Worm (Caenorhabditis elegans) whole organism, L3 larva: Measurements from ENCODE around the gene B0303.16.

Experiments used
- R02D3.7 ChIP-seq: fragments of 150-350 bp; optimal IDR thresholded peaks from 2 replicates; lab custom pipeline; 2014; ENCODE audit warnings: missing biosample characterization, missing genetic modification characterization
- ZK546.5 ChIP-seq: sonication (generic microtip); optimal IDR thresholded peaks from 2 replicates; lab custom pipeline; 2017; ENCODE audit warnings: missing biosample characterization, missing genetic modification characterization
- ama-1 ChIP-seq: fragments of 150-350 bp; optimal IDR thresholded peaks from 2 replicates; lab custom pipeline; 2018
- ceh-16 ChIP-seq: sonication (generic microtip); optimal IDR thresholded peaks from 2 replicates; lab custom pipeline; 2017; ENCODE audit warnings: missing biosample characterization, missing genetic modification characterization
- ceh-28 ChIP-seq: fragments of 150-350 bp; optimal IDR thresholded peaks from 2 replicates; lab custom pipeline; 2014; ENCODE audit warnings: missing biosample characterization, missing genetic modification reagents, missing genetic modification characterization
- ceh-82 ChIP-seq: fragments of 150-350 bp; optimal IDR thresholded peaks from 2 replicates; lab custom pipeline; 2014; ENCODE audit warnings: missing biosample characterization, missing genetic modification characterization
- daf-12 ChIP-seq: fragments of 150-350 bp; optimal IDR thresholded peaks from 2 replicates; lab custom pipeline; 2014; ENCODE audit warnings: missing biosample characterization, missing genetic modification reagents, missing genetic modification characterization
- egl-27 ChIP-seq: sonication (generic microtip); optimal IDR thresholded peaks from 4 replicates; lab custom pipeline; 2017; ENCODE audit warnings: missing biosample characterization, missing genetic modification reagents, missing genetic modification characterization
- egl-5 ChIP-seq: fragments of 150-350 bp; optimal IDR thresholded peaks from 2 replicates; lab custom pipeline; 2017; ENCODE audit warnings: missing biosample characterization, missing genetic modification reagents, missing genetic modification characterization, inconsistent platforms
- elt-1 ChIP-seq: fragments of 150-350 bp; optimal IDR thresholded peaks from 2 replicates; lab custom pipeline; 2014; ENCODE audit warnings: missing biosample characterization, missing genetic modification characterization
- elt-2 ChIP-seq: sonication (generic microtip); optimal IDR thresholded peaks from 2 replicates; lab custom pipeline; 2016; ENCODE audit warnings: missing genetic modification reagents, mild to moderate bottlenecking, missing genetic modification characterization, missing compliant biosample characterization
- elt-3 ChIP-seq, 3 experiments: fragments of 150-350 bp in 1 of 3; sonication (generic microtip) in 2 of 3; optimal IDR thresholded peaks; 2 replicates in 2 of 3; 4 replicates in 1 of 3; lab custom pipeline; 2014 to 2017; ENCODE audit warnings: missing biosample characterization in 3 of 3, missing genetic modification characterization in 3 of 3
- eor-1 ChIP-seq, 2 experiments: fragments of 150-350 bp; optimal IDR thresholded peaks; 2 replicates each; lab custom pipeline; 2014 to 2018; ENCODE audit warnings: missing biosample characterization in 2 of 2, missing genetic modification characterization in 2 of 2
- fkh-10 ChIP-seq: sonication (generic microtip); optimal IDR thresholded peaks from 2 replicates; lab custom pipeline; 2017; ENCODE audit warnings: missing biosample characterization, missing genetic modification reagents, missing genetic modification characterization
- fkh-2 ChIP-seq: fragments of 150-350 bp; optimal IDR thresholded peaks from 2 replicates; lab custom pipeline; 2014; ENCODE audit warnings: missing biosample characterization, missing genetic modification reagents, missing genetic modification characterization
- fos-1 ChIP-seq: fragments of 150-350 bp; optimal IDR thresholded peaks from 2 replicates; lab custom pipeline; 2014; ENCODE audit warnings: missing biosample characterization, missing genetic modification characterization
- hmg-11 ChIP-seq: sonication (generic microtip); optimal IDR thresholded peaks from 2 replicates; lab custom pipeline; 2016; ENCODE audit warnings: missing genetic modification characterization, missing compliant biosample characterization
- jun-1 ChIP-seq: fragments of 150-350 bp; optimal IDR thresholded peaks from 2 replicates; lab custom pipeline; 2014; ENCODE audit warnings: missing biosample characterization, missing genetic modification reagents, missing genetic modification characterization
- lin-15B ChIP-seq: fragments of 150-350 bp; optimal IDR thresholded peaks from 2 replicates; lab custom pipeline; 2014; ENCODE audit warnings: missing biosample characterization, missing genetic modification characterization
- lin-39 ChIP-seq: fragments of 150-350 bp; optimal IDR thresholded peaks from 2 replicates; lab custom pipeline; 2018; ENCODE audit warnings: missing biosample characterization, missing genetic modification reagents, missing genetic modification characterization
- lsy-12 ChIP-seq: sonication (generic microtip); optimal IDR thresholded peaks from 2 replicates; lab custom pipeline; 2016; ENCODE audit warnings: mild to moderate bottlenecking, missing genetic modification characterization, missing compliant biosample characterization
- mdl-1 ChIP-seq: fragments of 150-350 bp; optimal IDR thresholded peaks from 2 replicates; lab custom pipeline; 2014; ENCODE audit warnings: missing biosample characterization, missing genetic modification characterization
- mml-1 ChIP-seq: fragments of 150-350 bp; sonication (generic microtip); optimal IDR thresholded peaks from 3 replicates; lab custom pipeline; 2014; ENCODE audit warnings: missing biosample characterization, missing genetic modification characterization
- nfya-1 ChIP-seq: sonication (generic microtip); optimal IDR thresholded peaks from 2 replicates; lab custom pipeline; 2017; ENCODE audit warnings: missing genetic modification characterization, mild to moderate bottlenecking, missing compliant biosample characterization, antibody characterized with exemption, moderate library complexity; ENCODE audit not compliant: insufficient read depth
- nhr-11 ChIP-seq: fragments of 150-350 bp; optimal IDR thresholded peaks from 2 replicates; lab custom pipeline; 2014; ENCODE audit warnings: missing biosample characterization, missing genetic modification characterization
- nhr-12 ChIP-seq: fragments of 150-350 bp; optimal IDR thresholded peaks from 2 replicates; lab custom pipeline; 2014; ENCODE audit warnings: missing biosample characterization, missing genetic modification characterization
- nhr-23 ChIP-seq: fragments of 150-350 bp; optimal IDR thresholded peaks from 2 replicates; lab custom pipeline; 2014; ENCODE audit warnings: missing biosample characterization, missing genetic modification reagents, missing genetic modification characterization
- nhr-237 ChIP-seq: fragments of 150-350 bp; optimal IDR thresholded peaks from 2 replicates; lab custom pipeline; 2014; ENCODE audit warnings: missing biosample characterization, missing genetic modification characterization
- nhr-25 ChIP-seq: sonication (generic microtip); optimal IDR thresholded peaks from 2 replicates; lab custom pipeline; 2017; ENCODE audit warnings: missing biosample characterization, missing genetic modification characterization
- nhr-43 ChIP-seq: sonication (generic microtip); optimal IDR thresholded peaks from 2 replicates; lab custom pipeline; 2016; ENCODE audit warnings: mild to moderate bottlenecking, missing genetic modification characterization, missing compliant biosample characterization; ENCODE audit not compliant: poor library complexity, severe bottlenecking
- nhr-67 ChIP-seq: fragments of 150-350 bp; optimal IDR thresholded peaks from 2 replicates; lab custom pipeline; 2014; ENCODE audit warnings: missing biosample characterization, missing genetic modification characterization
- nhr-76 ChIP-seq: fragments of 150-350 bp; sonication (generic microtip); optimal IDR thresholded peaks from 5 replicates; lab custom pipeline; 2014; ENCODE audit warnings: missing biosample characterization, missing genetic modification characterization
- pha-4 ChIP-seq: fragments of 150-350 bp; optimal IDR thresholded peaks from 2 replicates; lab custom pipeline; 2014; ENCODE audit warnings: missing biosample characterization, missing genetic modification reagents, missing genetic modification characterization
- pqm-1 ChIP-seq: fragments of 150-350 bp; optimal IDR thresholded peaks from 2 replicates; lab custom pipeline; 2017; ENCODE audit warnings: missing biosample characterization, missing genetic modification characterization, inconsistent platforms
- sea-2 ChIP-seq: fragments of 150-350 bp; sonication (generic microtip); optimal IDR thresholded peaks from 4 replicates; lab custom pipeline; 2014; ENCODE audit warnings: missing biosample characterization, missing genetic modification reagents, missing genetic modification characterization
- skn-1 ChIP-seq: fragments of 150-350 bp; optimal IDR thresholded peaks from 2 replicates; lab custom pipeline; 2014; ENCODE audit warnings: missing biosample characterization, missing genetic modification characterization
- snpc-4 ChIP-seq: fragments of 150-350 bp; optimal IDR thresholded peaks from 2 replicates; lab custom pipeline; 2014; ENCODE audit warnings: missing biosample characterization, missing genetic modification characterization
- tbx-2 ChIP-seq: sonication (generic microtip); optimal IDR thresholded peaks from 2 replicates; lab custom pipeline; 2016; ENCODE audit warnings: mild to moderate bottlenecking, missing genetic modification characterization, missing compliant biosample characterization
- unc-39 ChIP-seq: sonication (generic microtip); optimal IDR thresholded peaks from 4 replicates; lab custom pipeline; 2017; ENCODE audit warnings: missing biosample characterization, missing genetic modification characterization
- unc-62 ChIP-seq: fragments of 150-350 bp; sonication (generic microtip); optimal IDR thresholded peaks from 4 replicates; lab custom pipeline; 2014; ENCODE audit warnings: missing biosample characterization, missing genetic modification reagents, missing genetic modification characterization
- zag-1 ChIP-seq: fragments of 150-350 bp; optimal IDR thresholded peaks from 2 replicates; lab custom pipeline; 2014; ENCODE audit warnings: missing biosample characterization, missing genetic modification characterization
- ztf-11 ChIP-seq: fragments of 150-350 bp; optimal IDR thresholded peaks from 2 replicates; lab custom pipeline; 2014; ENCODE audit warnings: missing biosample characterization, missing genetic modification characterization
- ztf-4 ChIP-seq: fragments of 150-350 bp; optimal IDR thresholded peaks from 2 replicates; lab custom pipeline; 2014; ENCODE audit warnings: missing biosample characterization, missing genetic modification characterization

B0303.16 gene

ce11 chrIII:8685590-8686240, 19.1 kb upstream of the B0303.16 start:
- TF ChIP-seq nhr-43 (tag; lab: Kevin White, UChicago) (peak; percentile 71), jun-1 (tag; lab: Kevin White, UChicago) (no peak), zag-1 (tag; lab: Kevin White, UChicago) (no peak), lsy-12 (no peak), nhr-25 (no peak), nhr-23 (tag; lab: Kevin White, UChicago) (peak; percentile 20), ama-1 (peak; percentile 13), unc-39 (tag; lab: Kevin White, UChicago) (no peak), ceh-16 (tag; lab: Kevin White, UChicago) (no peak), elt-2 (peak; percentile 28), lin-39 (tag; lab: Kevin White, UChicago) (no peak)

ce11 chrIII:8688438-8688946, 16.4 kb upstream of the B0303.16 start, which contains the start of gene hadb-1:
TSS of gene hadb-1 (minus strand) at chrIII:8688488.
- TF ChIP-seq pqm-1 (tag; lab: Kevin White, UChicago) (peak; percentile 52), nhr-11 (tag; lab: Kevin White, UChicago) (no peak), ztf-11 (no peak), nhr-25 (peak; percentile 28), nhr-43 (tag; lab: Kevin White, UChicago) (peak; percentile 55), pha-4 (tag; lab: Kevin White, UChicago) (no peak), egl-27 (tag; lab: Kevin White, UChicago) (no peak), nfya-1 (tag; lab: Kevin White, UChicago) (peak; percentile 28), ztf-4 (tag; lab: Kevin White, UChicago) (no peak), nhr-23 (tag; lab: Kevin White, UChicago) (peak; percentile 39), hmg-11 (no peak), eor-1 (tag; optimal IDR thresholded peaks at IDR 0.05; lab: Kevin White, UChicago) (peak in 1 of 2 experiments; percentile 33), elt-2 (peak; percentile 75), nhr-237 (tag; lab: Kevin White, UChicago) (no peak)

ce11 chrIII:8689143-8689542, 15.7 kb upstream of the B0303.16 start:
- TF ChIP-seq skn-1 (tag; lab: Kevin White, UChicago) (no peak), nhr-237 (tag; lab: Kevin White, UChicago) (no peak), fkh-10 (GFP tag; lab: Kevin White, UChicago) (no peak), elt-2 (no peak)

ce11 chrIII:8689655-8690054, 15.2 kb upstream of the B0303.16 start, which contains the start of gene B0303.4:
TSS of gene B0303.4 (plus strand) at chrIII:8689850.
- TF ChIP-seq egl-5 (peak; percentile 49), ZK546.5 (tag; lab: Kevin White, UChicago) (no peak), elt-1 (tag; lab: Kevin White, UChicago) (no peak), ceh-16 (tag; lab: Kevin White, UChicago) (no peak), fos-1 (no peak), ama-1 (no peak), elt-2 (peak; percentile 30), nhr-12 (tag; lab: Kevin White, UChicago) (no peak), nhr-11 (tag; lab: Kevin White, UChicago) (no peak), elt-3 (tag; optimal IDR thresholded peaks at IDR 0.05; lab: Kevin White, UChicago) (no peak), egl-27 (tag; lab: Kevin White, UChicago) (no peak), eor-1 (tag; optimal IDR thresholded peaks at IDR 0.05; lab: Kevin White, UChicago) (no peak), nhr-76 (tag; lab: Kevin White, UChicago) (no peak), nfya-1 (tag; lab: Kevin White, UChicago) (peak; percentile 77), nhr-67 (tag; lab: Kevin White, UChicago) (no peak), tbx-2 (tag; lab: Kevin White, UChicago) (no peak), nhr-237 (tag; lab: Kevin White, UChicago) (no peak), unc-39 (tag; lab: Kevin White, UChicago) (no peak), unc-62 (no peak), snpc-4 (tag; lab: Kevin White, UChicago) (peak; percentile 66), mml-1 (tag; lab: Kevin White, UChicago) (no peak), ceh-82 (no peak), nhr-43 (tag; lab: Kevin White, UChicago) (no peak), sea-2 (GFP tag; lab: Kevin White, UChicago) (no peak), pha-4 (tag; lab: Kevin White, UChicago) (peak; percentile 88), fkh-2 (tag; lab: Kevin White, UChicago) (no peak), daf-12 (no peak), lsy-12 (no peak), nhr-25 (peak; percentile 10), mdl-1 (tag; lab: Kevin White, UChicago) (no peak), lin-15B (tag; lab: Kevin White, UChicago) (peak; percentile 67), hmg-11 (peak; percentile 55), ztf-4 (tag; lab: Kevin White, UChicago) (no peak), ztf-11 (no peak), fkh-10 (GFP tag; lab: Kevin White, UChicago) (no peak), ceh-28 (tag; lab: Kevin White, UChicago) (peak; percentile 54), R02D3.7 (tag; lab: Kevin White, UChicago) (no peak)
